Fruit fly (Drosophila melanogaster) whole organism, wandering third instar larva: ENCODE results near the gene CG1965.

Experiments
- Abd-B ChIP-seq: fragments of >200 bp; optimal IDR thresholded peaks from 2 replicates; lab custom pipeline; 2017; ENCODE audit warnings: missing biosample characterization, missing genetic modification characterization
- CrebA ChIP-seq: fragments of 200-800 bp; sonication (Bioruptor generic); optimal IDR thresholded peaks from 2 replicates; lab custom pipeline; 2016; ENCODE audit warnings: missing biosample characterization, mild to moderate bottlenecking, missing genetic modification characterization, borderline replicate concordance
- HLH106 ChIP-seq: fragments of 200-800 bp; optimal IDR thresholded peaks from 3 replicates; lab custom pipeline; 2019; ENCODE audit warnings: missing biosample characterization, mild to moderate bottlenecking, missing genetic modification characterization, moderate library complexity
- Hr78 ChIP-seq: fragments of >200 bp; optimal IDR thresholded peaks from 2 replicates; lab custom pipeline; 2017; ENCODE audit warnings: missing biosample characterization, missing genetic modification characterization
- Jra ChIP-seq: sonication (Bioruptor generic); optimal IDR thresholded peaks from 2 replicates; lab custom pipeline; 2016; ENCODE audit warnings: missing biosample characterization, missing genetic modification characterization
- Mio ChIP-seq: sonication (Bioruptor generic); optimal IDR thresholded peaks from 2 replicates; lab custom pipeline; 2016; ENCODE audit warnings: missing biosample characterization, missing genetic modification characterization
- Myc ChIP-seq: fragments of >200 bp; optimal IDR thresholded peaks from 2 replicates; lab custom pipeline; 2017
- N ChIP-seq: fragments of >200 bp; optimal IDR thresholded peaks from 2 replicates; lab custom pipeline; 2018; ENCODE audit warnings: missing biosample characterization, missing external identifiers, missing genetic modification characterization
- OdsH ChIP-seq: fragments of 200-800 bp; sonication (Bioruptor generic); optimal IDR thresholded peaks from 2 replicates; lab custom pipeline; 2016; ENCODE audit warnings: missing biosample characterization, mild to moderate bottlenecking, missing genetic modification characterization
- dsf ChIP-seq: sonication (Bioruptor generic); optimal IDR thresholded peaks from 2 replicates; lab custom pipeline; 2016; ENCODE audit warnings: missing biosample characterization, missing genetic modification characterization, borderline replicate concordance
- ey ChIP-seq: fragments of 200-800 bp; sonication (Bioruptor generic); optimal IDR thresholded peaks from 2 replicates; lab custom pipeline; 2016; ENCODE audit warnings: missing biosample characterization, missing genetic modification characterization
- foxo ChIP-seq, 2 experiments: fragments of 200-800 bp; sonication (Bioruptor generic); optimal IDR thresholded peaks; 2 replicates in 1 of 2; 3 replicates in 1 of 2; lab custom pipeline; 2016 to 2017; ENCODE audit warnings: missing biosample characterization in 2 of 2, missing genetic modification characterization in 2 of 2
- h ChIP-seq: fragments of 200-800 bp; sonication (Bioruptor generic); optimal IDR thresholded peaks from 3 replicates; lab custom pipeline; 2016; ENCODE audit warnings: missing biosample characterization, mild to moderate bottlenecking, missing genetic modification characterization
- lola ChIP-seq: fragments of >200 bp; optimal IDR thresholded peaks from 2 replicates; lab custom pipeline; 2017; ENCODE audit warnings: missing biosample characterization, missing genetic modification characterization
- pan ChIP-seq: fragments of >200 bp; optimal IDR thresholded peaks from 2 replicates; lab custom pipeline; 2017
- rgr ChIP-seq: fragments of 200-800 bp; sonication (Bioruptor generic); optimal IDR thresholded peaks from 3 replicates; lab custom pipeline; 2016; ENCODE audit warnings: missing biosample characterization, mild to moderate bottlenecking, missing genetic modification characterization
- sage ChIP-seq: fragments of 200-800 bp; sonication (Bioruptor generic); optimal IDR thresholded peaks from 2 replicates; lab custom pipeline; 2016; ENCODE audit warnings: missing biosample characterization, mild to moderate bottlenecking, missing genetic modification characterization
- usp ChIP-seq: fragments of >200 bp; optimal IDR thresholded peaks from 2 replicates; lab custom pipeline; 2017; ENCODE audit warnings: missing biosample characterization, missing genetic modification characterization
- woc ChIP-seq: sonication (Bioruptor generic); optimal IDR thresholded peaks from 2 replicates; lab custom pipeline; 2016; ENCODE audit warnings: missing biosample characterization, mild to moderate bottlenecking, missing genetic modification characterization

Gene CG1965

DNA sequence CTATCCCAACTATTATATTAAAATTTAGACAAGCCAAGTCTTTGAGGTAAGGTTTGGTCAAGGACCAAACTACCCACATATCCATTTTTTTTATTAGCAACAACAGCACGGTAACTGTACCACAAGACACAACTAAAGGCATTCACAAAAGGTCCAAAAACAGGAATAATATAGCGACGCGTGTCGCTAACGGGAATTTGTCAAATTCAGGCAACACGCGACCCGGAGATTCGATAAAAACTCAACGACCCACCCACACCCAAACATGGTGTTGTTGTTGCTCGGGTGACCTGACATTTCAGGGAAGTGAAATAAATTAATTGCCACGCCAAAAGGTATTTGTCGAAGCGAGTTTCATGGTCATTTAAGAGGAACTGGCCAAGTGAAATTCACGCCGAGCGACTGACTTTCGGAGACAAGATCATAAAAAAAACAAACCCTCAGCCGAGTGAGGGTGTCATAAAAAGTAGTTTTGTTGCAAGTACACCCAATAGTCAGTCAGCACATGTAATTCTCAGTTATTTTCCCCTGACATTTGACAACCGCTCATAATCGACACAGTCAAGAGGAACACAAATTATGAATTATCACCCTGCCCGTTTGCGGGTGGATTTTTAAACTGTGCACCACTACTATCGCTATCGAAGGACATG is 44.1 kb downstream of the CG1965 start:
- TF ChIP-seq foxo (GFP tag; optimal IDR thresholded peaks at IDR 0.05; lab: Kevin White, UChicago) (no peak), lola (GFP tag; lab: Kevin White, UChicago) (no peak), CrebA (GFP tag; lab: Kevin White, UChicago) (no peak), usp (GFP tag; lab: Kevin White, UChicago) (no peak)
- TF ChIP-seq, all 38 proteins: peak for 0

DNA sequence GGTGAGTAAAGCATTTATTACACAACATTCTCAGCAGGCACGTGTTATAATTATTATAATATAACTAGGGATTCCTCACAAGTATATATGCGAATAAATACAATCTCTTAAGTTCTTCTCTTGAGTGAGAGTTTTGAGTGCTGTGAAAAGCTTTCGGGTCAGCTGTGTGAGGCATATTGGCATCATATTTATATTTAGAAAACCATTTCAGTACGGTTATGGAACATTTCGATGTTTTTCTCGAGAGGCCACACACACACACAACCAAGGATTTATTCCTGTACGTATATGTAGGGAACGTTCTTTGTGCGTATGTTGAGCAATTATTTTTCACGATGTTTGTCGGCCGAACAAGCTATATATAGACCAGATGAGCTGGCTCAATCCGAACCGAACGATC is 45.8 kb downstream of the CG1965 start:
- no peak for TF ChIP-seq Mio

DNA sequence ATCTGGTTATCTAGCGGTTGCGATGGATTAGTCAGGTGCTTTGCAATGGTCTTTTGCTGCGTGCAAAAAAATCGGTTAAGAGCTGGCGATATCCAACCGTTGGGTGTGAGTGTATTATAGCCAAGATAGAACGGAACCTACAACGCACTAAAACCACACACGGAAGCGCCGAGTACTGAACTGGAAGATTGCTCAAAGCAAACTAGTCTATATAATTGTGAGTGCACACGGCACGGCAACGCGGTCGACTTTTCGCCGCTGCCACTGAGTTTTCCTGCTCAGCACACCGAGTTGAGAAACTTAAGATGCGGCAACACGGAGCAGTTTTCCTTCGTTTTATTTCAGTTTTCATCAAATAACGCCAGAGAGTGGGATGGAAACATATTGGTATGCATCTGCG is 49.3 kb downstream of the CG1965 start:
- TF ChIP-seq N (GFP tag; lab: Kevin White, UChicago), result no peak

DNA sequence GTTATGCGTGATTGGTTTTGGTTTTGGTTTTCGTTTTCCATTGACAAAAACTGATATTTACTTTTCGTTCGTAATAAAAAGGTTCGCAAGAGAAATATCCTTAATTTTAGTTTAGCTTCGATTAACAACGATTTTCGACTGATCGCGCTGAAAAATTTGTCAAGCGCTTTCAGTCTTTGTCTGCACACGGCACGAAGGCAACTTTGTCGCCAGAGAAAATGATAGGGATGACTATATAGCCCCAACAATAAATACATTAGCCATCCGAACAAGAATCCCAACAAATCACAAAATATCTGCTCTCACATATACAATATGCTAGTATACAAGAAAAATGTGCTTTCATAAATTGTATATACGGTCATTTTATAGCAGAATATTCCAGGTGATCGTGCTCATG is 50.4 kb downstream of the CG1965 start, which contains the start of gene Mlp84B:
TSS of gene Mlp84B (minus strand) at position 143 of the 400 bp plus-strand sequence.
- TF ChIP-seq foxo (GFP tag; optimal IDR thresholded peaks at IDR 0.05; lab: Kevin White, UChicago) (no peak), Hr78 (GFP tag; lab: Kevin White, UChicago) (no peak), woc (GFP tag; lab: Kevin White, UChicago) (no peak), dsf (GFP tag; lab: Kevin White, UChicago) (no peak), HLH106 (tag; lab: Kevin White, UChicago) (no peak), rgr (GFP tag; lab: Kevin White, UChicago) (no peak), h (GFP tag; lab: Kevin White, UChicago) (no peak), usp (GFP tag; lab: Kevin White, UChicago) (no peak), Abd-B (GFP tag; lab: Kevin White, UChicago) (no peak), ey (GFP tag; lab: Kevin White, UChicago) (no peak), Mio (no peak), Jra (GFP tag; lab: Kevin White, UChicago) (no peak), OdsH (GFP tag; lab: Kevin White, UChicago) (no peak), pan (lab: Kevin White, UChicago) (no peak), sage (GFP tag; lab: Kevin White, UChicago) (no peak), Myc (lab: Kevin White, UChicago) (no peak)
